Worm (Caenorhabditis elegans) whole organism, L3 larva: Measurements from ENCODE around the gene W09H1.1.

ENCODE experiments used
- jun-1 ChIP-seq: fragments of 150-350 bp; optimal IDR thresholded peaks from 2 replicates; lab custom pipeline; 2014; ENCODE audit warnings: missing biosample characterization, missing genetic modification reagents, missing genetic modification characterization
- nhr-28 ChIP-seq: fragments of 150-350 bp; optimal IDR thresholded peaks from 2 replicates; lab custom pipeline; 2014; ENCODE audit warnings: missing biosample characterization, missing genetic modification characterization
- unc-62 ChIP-seq: fragments of 150-350 bp; sonication (generic microtip); optimal IDR thresholded peaks from 4 replicates; lab custom pipeline; 2014; ENCODE audit warnings: missing biosample characterization, missing genetic modification reagents, missing genetic modification characterization
- zag-1 ChIP-seq: fragments of 150-350 bp; optimal IDR thresholded peaks from 2 replicates; lab custom pipeline; 2014; ENCODE audit warnings: missing biosample characterization, missing genetic modification characterization

DNA sequence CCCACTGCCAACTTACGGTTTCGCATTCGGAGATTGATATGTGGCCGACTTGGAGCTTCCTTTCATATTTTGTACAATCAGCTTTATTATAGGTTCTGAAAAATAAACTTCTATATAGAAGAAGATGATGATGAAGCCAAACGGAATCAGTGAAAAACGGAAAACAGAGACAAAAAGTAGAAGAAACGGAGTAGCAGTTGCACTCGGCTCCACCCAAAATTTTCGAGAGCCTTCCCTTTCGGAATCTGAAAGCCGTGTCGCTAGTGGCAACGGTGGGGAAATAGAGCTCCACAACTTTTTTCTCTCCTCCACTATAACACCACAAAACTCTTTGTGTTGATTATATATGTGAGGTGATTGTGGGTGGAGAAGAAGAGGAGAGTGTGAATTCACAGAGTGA is at the start of gene W09H1.1:
- TF ChIP-seq unc-62 (GFP tag; lab: Kevin White, UChicago) (no peak), nhr-28 (tag; lab: Kevin White, UChicago) (no peak), zag-1 (tag; lab: Kevin White, UChicago) (no peak), jun-1 (tag; lab: Kevin White, UChicago) (no peak)
